Fruit fly (Drosophila melanogaster) whole organism, embryonic: ENCODE measurements around the gene moon.

Source experiments
- Abd-B ChIP-seq: fragments of 200-800 bp; sonication (Bioruptor generic); optimal IDR thresholded peaks from 2 replicates; lab custom pipeline; 2018; ENCODE audit warnings: missing biosample characterization, mild to moderate bottlenecking, missing genetic modification characterization, moderate library complexity
- Antp ChIP-seq: fragments of 200-800 bp; sonication (Bioruptor generic); optimal IDR thresholded peaks from 3 replicates; lab custom pipeline; 2016; ENCODE audit warnings: missing biosample characterization, missing genetic modification characterization
- Awh ChIP-seq: fragments of 200-800 bp; sonication (Bioruptor generic); IDR thresholded peaks from 2 replicates; pipeline ENCODE4, ENCODE4 v1.3.6; 2022; ENCODE audit warnings: missing biosample characterization, missing genetic modification characterization
- Blimp-1 ChIP-seq: fragments of 200-800 bp; sonication (Bioruptor generic); optimal IDR thresholded peaks from 3 replicates; lab custom pipeline; 2018; ENCODE audit warnings: missing biosample characterization, missing genetic modification characterization, mild to moderate bottlenecking, moderate library complexity, missing genetic modification reagents
- CG10321 ChIP-seq: fragments of 200-800 bp; sonication (Bioruptor generic); IDR thresholded peaks from 2 replicates; pipeline ENCODE4 v1.3.6; 2022; ENCODE audit warnings: missing biosample characterization, missing genetic modification characterization
- CG10366 ChIP-seq: fragments of 200-800 bp; sonication (Bioruptor generic); IDR thresholded peaks from 2 replicates; pipeline ENCODE4 v1.3.6; 2022; ENCODE audit warnings: missing biosample characterization, missing genetic modification characterization
- CG10462 ChIP-seq: fragments of 200-800 bp; sonication (Bioruptor generic); optimal IDR thresholded peaks from 2 replicates; lab custom pipeline; 2016; ENCODE audit warnings: missing biosample characterization, missing genetic modification characterization
- CG11696 ChIP-seq: fragments of 200-800 bp; sonication (Bioruptor generic); IDR thresholded peaks from 2 replicates; pipeline ENCODE4 v1.3.6; 2022; ENCODE audit warnings: missing biosample characterization, missing genetic modification characterization
- CG12236 ChIP-seq: fragments of 200-800 bp; sonication (Bioruptor generic); optimal IDR thresholded peaks from 2 replicates; lab custom pipeline; 2016; ENCODE audit warnings: missing biosample characterization, missing genetic modification characterization
- CG12299 ChIP-seq: fragments of 200-800 bp; sonication (Bioruptor generic); optimal IDR thresholded peaks from 2 replicates; lab custom pipeline; 2018; ENCODE audit warnings: missing biosample characterization, mild to moderate bottlenecking, missing genetic modification characterization
- CG13296 ChIP-seq: fragments of 200-800 bp; sonication (Bioruptor generic); optimal IDR thresholded peaks from 3 replicates; lab custom pipeline; 2018; ENCODE audit warnings: missing biosample characterization, mild to moderate bottlenecking, missing genetic modification characterization
- CG15011 ChIP-seq: fragments of 200-800 bp; sonication (Bioruptor generic); optimal IDR thresholded peaks from 3 replicates; lab custom pipeline; 2018; ENCODE audit warnings: missing biosample characterization, mild to moderate bottlenecking, missing genetic modification characterization
- CG1647 ChIP-seq: fragments of 200-800 bp; sonication (Bioruptor generic); optimal IDR thresholded peaks from 3 replicates; lab custom pipeline; 2016; ENCODE audit warnings: missing biosample characterization, missing genetic modification characterization
- CG16813 ChIP-seq: fragments of 200-800 bp; sonication (Bioruptor generic); IDR thresholded peaks from 3 replicates; pipeline ENCODE4 v1.3.6; 2022; ENCODE audit warnings: missing biosample characterization, missing genetic modification characterization; ENCODE audit not compliant: partially characterized antibody
- CG16863 ChIP-seq: fragments of 200-800 bp; sonication (Bioruptor generic); optimal IDR thresholded peaks from 3 replicates; lab custom pipeline; 2016; ENCODE audit warnings: missing biosample characterization, missing genetic modification characterization
- CG17359 ChIP-seq: fragments of 200-800 bp; sonication (Bioruptor generic); optimal IDR thresholded peaks from 3 replicates; lab custom pipeline; 2018; ENCODE audit warnings: missing biosample characterization, mild to moderate bottlenecking, missing genetic modification characterization, moderate library complexity
- CG17385 ChIP-seq: fragments of 200-800 bp; sonication (Bioruptor generic); optimal IDR thresholded peaks from 3 replicates; lab custom pipeline; 2018; ENCODE audit warnings: missing biosample characterization, mild to moderate bottlenecking, missing genetic modification characterization
- CG17829 ChIP-seq: fragments of 200-800 bp; optimal IDR thresholded peaks from 2 replicates; lab custom pipeline; 2019; ENCODE audit warnings: missing biosample characterization, mild to moderate bottlenecking, missing genetic modification characterization, moderate library complexity
- CG2120 ChIP-seq: fragments of 200-800 bp; sonication (Bioruptor generic); optimal IDR thresholded peaks from 3 replicates; lab custom pipeline; 2016; ENCODE audit warnings: missing biosample characterization, missing genetic modification characterization
- CG32772 ChIP-seq: fragments of 200-800 bp; sonication (Bioruptor generic); IDR thresholded peaks from 2 replicates; pipeline ENCODE4 v1.3.6; 2022; ENCODE audit warnings: missing biosample characterization, missing genetic modification characterization
- CG34422 ChIP-seq: fragments of 200-800 bp; sonication (Bioruptor generic); IDR thresholded peaks from 3 replicates; pipeline ENCODE4 v1.3.6; 2022; ENCODE audit warnings: missing biosample characterization, missing genetic modification characterization
- CG6813 ChIP-seq: fragments of 200-800 bp; sonication (Bioruptor generic); optimal IDR thresholded peaks from 2 replicates; lab custom pipeline; 2017; ENCODE audit warnings: missing biosample characterization, missing genetic modification characterization, mild to moderate bottlenecking, moderate library complexity, missing genetic modification reagents
- CG9932 ChIP-seq: fragments of 200-800 bp; sonication (Bioruptor generic); IDR thresholded peaks from 2 replicates; pipeline ENCODE4 v1.3.6; 2022; ENCODE audit warnings: missing biosample characterization, missing genetic modification characterization
- Camta ChIP-seq: fragments of 200-800 bp; sonication (Bioruptor generic); optimal IDR thresholded peaks from 2 replicates; lab custom pipeline; 2016; ENCODE audit warnings: missing biosample characterization, missing genetic modification characterization
- CoRest ChIP-seq: fragments of 200-800 bp; sonication (Bioruptor generic); optimal IDR thresholded peaks from 3 replicates; lab custom pipeline; 2018; ENCODE audit warnings: missing biosample characterization, mild to moderate bottlenecking, missing genetic modification characterization, moderate library complexity
- Dp ChIP-seq: fragments of 200-800 bp; sonication (Bioruptor generic); optimal IDR thresholded peaks from 2 replicates; lab custom pipeline; 2018; ENCODE audit warnings: missing biosample characterization, mild to moderate bottlenecking, missing genetic modification characterization, moderate library complexity
- Jarid2 ChIP-seq: fragments of 200-800 bp; sonication (Bioruptor generic); optimal IDR thresholded peaks from 3 replicates; lab custom pipeline; 2017; ENCODE audit warnings: mild to moderate bottlenecking, missing biosample characterization, missing genetic modification reagents, missing genetic modification characterization
- Lpt ChIP-seq: fragments of >200 bp; optimal IDR thresholded peaks from 2 replicates; lab custom pipeline; 2018; ENCODE audit warnings: missing biosample characterization, missing genetic modification characterization
- NC2β ChIP-seq: fragments of 200-800 bp; sonication (Bioruptor generic); optimal IDR thresholded peaks from 2 replicates; lab custom pipeline; 2016; ENCODE audit warnings: missing biosample characterization, missing genetic modification characterization
- NFAT ChIP-seq: fragments of 200-800 bp; sonication (Bioruptor generic); IDR thresholded peaks from 2 replicates; pipeline ENCODE4 v1.3.6; 2022; ENCODE audit warnings: missing biosample characterization, missing genetic modification characterization
- Vsx1 ChIP-seq: fragments of 200-800 bp; sonication (Bioruptor generic); optimal IDR thresholded peaks from 2 replicates; lab custom pipeline; 2017; ENCODE audit warnings: missing biosample characterization, mild to moderate bottlenecking, missing genetic modification characterization, missing genetic modification reagents
- ap ChIP-seq: fragments of 200-800 bp; sonication (Bioruptor generic); IDR thresholded peaks from 2 replicates; pipeline ENCODE4 v1.3.6; 2022; ENCODE audit warnings: missing biosample characterization, missing genetic modification characterization
- ash1 ChIP-seq: fragments of 200-800 bp; sonication (Bioruptor generic); optimal IDR thresholded peaks from 2 replicates; lab custom pipeline; 2018; ENCODE audit warnings: missing biosample characterization, mild to moderate bottlenecking, missing genetic modification characterization
- bigmax ChIP-seq: fragments of 200-800 bp; sonication (Bioruptor generic); optimal IDR thresholded peaks from 2 replicates; lab custom pipeline; 2018; ENCODE audit warnings: missing biosample characterization, mild to moderate bottlenecking, missing genetic modification characterization
- br ChIP-seq: fragments of >200 bp; optimal IDR thresholded peaks from 2 replicates; lab custom pipeline; 2017
- btn ChIP-seq: fragments of 200-800 bp; sonication (Bioruptor generic); optimal IDR thresholded peaks from 2 replicates; lab custom pipeline; 2016; ENCODE audit warnings: missing biosample characterization, missing genetic modification characterization
- crc ChIP-seq: fragments of 200-800 bp; sonication (Bioruptor generic); optimal IDR thresholded peaks from 2 replicates; lab custom pipeline; 2016; ENCODE audit warnings: missing biosample characterization, missing genetic modification characterization
- crp ChIP-seq, 2 experiments: fragments of 200-800 bp; sonication (Bioruptor generic); optimal IDR thresholded peaks; 2 replicates in 1 of 2; 3 replicates in 1 of 2; lab custom pipeline; 2017; ENCODE audit warnings: missing biosample characterization in 2 of 2, missing genetic modification characterization in 2 of 2, mild to moderate bottlenecking in 1 of 2, moderate library complexity in 1 of 2
- dimm ChIP-seq: fragments of 200-800 bp; sonication (Bioruptor generic); IDR thresholded peaks from 2 replicates; pipeline ENCODE4 v1.3.6; 2022; ENCODE audit warnings: missing biosample characterization, missing genetic modification characterization
- h ChIP-seq: fragments of >200 bp; optimal IDR thresholded peaks from 2 replicates; lab custom pipeline; 2017
- hbn ChIP-seq: fragments of 200-800 bp; sonication (Bioruptor generic); IDR thresholded peaks from 2 replicates; pipeline ENCODE4 v1.3.6; 2022; ENCODE audit warnings: missing biosample characterization, missing genetic modification characterization; ENCODE audit not compliant: partially characterized antibody
- her ChIP-seq: fragments of 200-800 bp; sonication (Bioruptor generic); optimal IDR thresholded peaks from 2 replicates; lab custom pipeline; 2016; ENCODE audit warnings: missing biosample characterization, missing genetic modification characterization
- jigr1 ChIP-seq: fragments of 200-800 bp; sonication (Bioruptor generic); IDR thresholded peaks from 3 replicates; pipeline ENCODE4 v1.3.6; 2022; ENCODE audit warnings: missing biosample characterization, missing genetic modification characterization
- kay ChIP-seq: fragments of 200-800 bp; sonication (Bioruptor generic); optimal IDR thresholded peaks from 2 replicates; lab custom pipeline; 2016; ENCODE audit warnings: missing biosample characterization, missing genetic modification characterization
- klu ChIP-seq: fragments of 200-800 bp; sonication (Bioruptor generic); IDR thresholded peaks from 2 replicates; pipeline ENCODE4 v1.3.6; 2022; ENCODE audit warnings: missing biosample characterization, missing genetic modification characterization
- lmd ChIP-seq: fragments of 200-800 bp; sonication (Bioruptor generic); IDR thresholded peaks from 2 replicates; pipeline ENCODE4 v1.3.6; 2022; ENCODE audit warnings: missing biosample characterization, missing genetic modification characterization
- maf-S ChIP-seq: fragments of 200-800 bp; sonication (Bioruptor generic); optimal IDR thresholded peaks from 2 replicates; lab custom pipeline; 2016; ENCODE audit warnings: missing biosample characterization, missing genetic modification characterization
- pum ChIP-seq: fragments of 200-800 bp; sonication (Bioruptor generic); optimal IDR thresholded peaks from 2 replicates; lab custom pipeline; 2016; ENCODE audit warnings: missing biosample characterization, missing genetic modification characterization
- sc ChIP-seq, 3 experiments: fragments of >200 bp in 2 of 3; fragments of 200-800 bp in 1 of 3; sonication (Bioruptor generic) in 1 of 3; optimal IDR thresholded peaks; 2 replicates in 2 of 3; 3 replicates in 1 of 3; lab custom pipeline; 2017; ENCODE audit warnings: mild to moderate bottlenecking in 1 of 3, missing biosample characterization in 1 of 3, missing genetic modification characterization in 1 of 3, missing genetic modification reagents in 1 of 3
- sr ChIP-seq: fragments of 200-800 bp; sonication (Bioruptor generic); IDR thresholded peaks from 3 replicates; pipeline ENCODE4 v1.3.6; 2022; ENCODE audit warnings: missing biosample characterization, missing genetic modification characterization
- ttk ChIP-seq: fragments of 200-800 bp; sonication (Bioruptor generic); IDR thresholded peaks from 2 replicates; pipeline ENCODE4 v2.1.2; 2022; ENCODE audit warnings: missing biosample characterization, missing genetic modification characterization
- yki ChIP-seq: fragments of >200 bp; optimal IDR thresholded peaks from 3 replicates; lab custom pipeline; 2018

moon gene

dm6 chrX:12028825-12029514, 43.6 kb downstream of the moon start, which contains the start of gene Usp7 (continued):
- TF ChIP-seq crp (GFP tag; optimal IDR thresholded peaks at IDR 0.05; lab: Kevin White, UChicago): peak in 1 of 2 experiments; percentile 61
- no peak for TF ChIP-seq CG17385 (GFP tag; lab: Kevin White, UChicago)
- TF ChIP-seq ash1 (GFP tag; lab: Kevin White, UChicago): no peak
- no peak for TF ChIP-seq pum (GFP tag; lab: Kevin White, UChicago)
- TF ChIP-seq CG2120 (GFP tag; lab: Kevin White, UChicago): no peak
- TF ChIP-seq CG32772 (GFP tag; lab: Robert Waterston, UW): no peak
- TF ChIP-seq crc: no peak
- no peak for TF ChIP-seq CG17359 (tag; lab: Kevin White, UChicago)
- TF ChIP-seq ap (GFP tag; lab: Robert Waterston, UW): no peak
- no peak for TF ChIP-seq CG12299
- no peak for TF ChIP-seq CG34422 (GFP tag; lab: Robert Waterston, UW)
- TF ChIP-seq sr (GFP tag; lab: Robert Waterston, UW): no peak
- no peak for TF ChIP-seq CG11696 (GFP tag; lab: Robert Waterston, UW)
- TF ChIP-seq NFAT (GFP tag; lab: Robert Waterston, UW): no peak
- peak; percentile 48 for TF ChIP-seq CoRest (tag; lab: Kevin White, UChicago)
- TF ChIP-seq kay (GFP tag; lab: Kevin White, UChicago): no peak
- TF ChIP-seq Vsx1 (GFP tag; lab: Kevin White, UChicago): no peak
- TF ChIP-seq h: no peak
- peak; percentile 2 for TF ChIP-seq maf-S
- TF ChIP-seq Lpt (GFP tag; lab: Kevin White, UChicago): no peak
- no peak for TF ChIP-seq bigmax (GFP tag; lab: Kevin White, UChicago)
- no peak for TF ChIP-seq ttk (GFP tag; lab: Robert Waterston, UW)
- no peak for TF ChIP-seq NC2β (GFP tag; lab: Kevin White, UChicago)
- TF ChIP-seq Antp (GFP tag; lab: Kevin White, UChicago): no peak
- TF ChIP-seq jigr1 (GFP tag; lab: Robert Waterston, UW): no peak; the same call in 2 of the 3 replicates
- no peak for TF ChIP-seq CG10321 (GFP tag; lab: Robert Waterston, UW)
- TF ChIP-seq Abd-B (GFP tag; lab: Kevin White, UChicago): peak; percentile 58
- TF ChIP-seq CG10462 (GFP tag; lab: Kevin White, UChicago): no peak
- no peak for TF ChIP-seq lmd (GFP tag; lab: Robert Waterston, UW)
- no peak for TF ChIP-seq dimm (GFP tag; lab: Robert Waterston, UW)
- TF ChIP-seq Dp (GFP tag; lab: Kevin White, UChicago): peak; percentile 55
- peak; percentile 91 for TF ChIP-seq hbn (GFP tag; lab: Robert Waterston, UW)
- no peak for TF ChIP-seq Blimp-1 (GFP tag; lab: Kevin White, UChicago)
- no peak for TF ChIP-seq CG6813
- no peak for TF ChIP-seq Camta
- no peak for TF ChIP-seq klu (GFP tag; lab: Robert Waterston, UW)
- no peak for TF ChIP-seq yki (lab: Kevin White, UChicago)
- TF ChIP-seq CG15011 (GFP tag; lab: Kevin White, UChicago): no peak
- no peak for TF ChIP-seq Jarid2
- no peak for TF ChIP-seq CG12236 (GFP tag; lab: Kevin White, UChicago)
- TF ChIP-seq sc (optimal IDR thresholded peaks at IDR 0.05; lab: Kevin White, UChicago): no peak
- no peak for TF ChIP-seq sc (GFP tag; optimal IDR thresholded peaks at IDR 0.05; lab: Kevin White, UChicago)
- no peak for TF ChIP-seq br (lab: Kevin White, UChicago)
- TF ChIP-seq CG10366 (GFP tag; lab: Robert Waterston, UW): no peak
- TF ChIP-seq btn (GFP tag; lab: Kevin White, UChicago): no peak
- no peak for TF ChIP-seq her
- no peak for TF ChIP-seq CG1647
- TF ChIP-seq Awh (GFP tag; lab: Robert Waterston, UW): no peak
- no peak for TF ChIP-seq CG16863 (GFP tag; lab: Kevin White, UChicago)
- peak; percentile 97 for TF ChIP-seq CG16813 (GFP tag; lab: Robert Waterston, UW)
- peak; percentile 68 for TF ChIP-seq CG9932 (GFP tag; lab: Robert Waterston, UW)
- peak; percentile 63 for TF ChIP-seq CG17829 (tag; lab: Kevin White, UChicago)
- TF ChIP-seq CG13296: peak; percentile 32
